Worm (Caenorhabditis elegans) whole organism, L1 larva: ENCODE results near the gene oig-8.

Source experiments
- alr-1 ChIP-seq: fragments of 200-800 bp; sonication (Bioruptor generic); optimal IDR thresholded peaks from 2 replicates; lab custom pipeline; 2018; ENCODE audit warnings: borderline replicate concordance, mild to moderate bottlenecking, missing genetic modification characterization, missing compliant biosample characterization
- aly-2 ChIP-seq: fragments of 150-350 bp; optimal IDR thresholded peaks from 2 replicates; lab custom pipeline; 2014; ENCODE audit warnings: missing biosample characterization, missing genetic modification characterization
- ces-1 ChIP-seq: fragments of 150-350 bp; optimal IDR thresholded peaks from 2 replicates; lab custom pipeline; 2014; ENCODE audit warnings: missing biosample characterization, missing genetic modification reagents, missing genetic modification characterization
- elt-2 ChIP-seq: sonication (generic microtip); optimal IDR thresholded peaks from 2 replicates; lab custom pipeline; 2016; ENCODE audit warnings: missing genetic modification characterization, mild to moderate bottlenecking, inconsistent platforms, missing compliant biosample characterization, missing genetic modification reagents
- hpl-2 ChIP-seq: fragments of 150-350 bp; optimal IDR thresholded peaks from 2 replicates; lab custom pipeline; 2014; ENCODE audit warnings: missing biosample characterization, missing genetic modification reagents, missing genetic modification characterization
- lin-39 ChIP-seq: fragments of 150-350 bp; optimal IDR thresholded peaks from 2 replicates; lab custom pipeline; 2014; ENCODE audit warnings: missing biosample characterization, missing genetic modification reagents, missing genetic modification characterization
- lir-3 ChIP-seq: sonication (generic microtip); optimal IDR thresholded peaks from 2 replicates; lab custom pipeline; 2016; ENCODE audit warnings: mild to moderate bottlenecking, missing genetic modification characterization, moderate library complexity, missing compliant biosample characterization; ENCODE audit not compliant: poor library complexity
- mdl-1 ChIP-seq, 2 experiments: fragments of 150-350 bp; optimal IDR thresholded peaks; 2 replicates each; lab custom pipeline; 2014 to 2017; ENCODE audit warnings: missing biosample characterization in 2 of 2, missing genetic modification characterization in 2 of 2, inconsistent platforms in 1 of 2
- nhr-237 ChIP-seq: fragments of 150-350 bp; optimal IDR thresholded peaks from 2 replicates; lab custom pipeline; 2014; ENCODE audit warnings: missing biosample characterization, missing genetic modification characterization
- nhr-28 ChIP-seq: fragments of 150-350 bp; optimal IDR thresholded peaks from 2 replicates; lab custom pipeline; 2014; ENCODE audit warnings: missing biosample characterization, missing genetic modification characterization
- rnt-1 ChIP-seq: sonication (generic microtip); optimal IDR thresholded peaks from 2 replicates; lab custom pipeline; 2016; ENCODE audit warnings: mild to moderate bottlenecking, missing genetic modification characterization, moderate library complexity, missing compliant biosample characterization
- swsn-7 ChIP-seq: sonication (generic microtip); optimal IDR thresholded peaks from 2 replicates; lab custom pipeline; 2016; ENCODE audit warnings: missing genetic modification characterization, missing compliant biosample characterization
- vab-15 ChIP-seq: sonication (generic microtip); optimal IDR thresholded peaks from 2 replicates; lab custom pipeline; 2017; ENCODE audit warnings: missing genotype, mild to moderate bottlenecking, missing genetic modification characterization, missing compliant biosample characterization
- ztf-4 ChIP-seq: fragments of 150-350 bp; optimal IDR thresholded peaks from 2 replicates; lab custom pipeline; 2014; ENCODE audit warnings: missing biosample characterization, missing genetic modification characterization

- TF ChIP-seq ztf-4 = no peak
- no peak for TF ChIP-seq elt-2 (tag; lab: Kevin White, UChicago)
- no peak for TF ChIP-seq aly-2 (tag; lab: Kevin White, UChicago)
- TF ChIP-seq nhr-28 (tag; lab: Kevin White, UChicago) = no peak
- no peak for TF ChIP-seq lin-39
- no peak for TF ChIP-seq mdl-1 (tag; optimal IDR thresholded peaks at IDR 0.05; lab: Kevin White, UChicago)
- no peak for TF ChIP-seq hpl-2 (GFP tag; lab: Kevin White, UChicago)
- no peak for TF ChIP-seq swsn-7 (tag; lab: Kevin White, UChicago)
- no peak for TF ChIP-seq vab-15
- no peak for TF ChIP-seq ces-1
- no peak for TF ChIP-seq nhr-237
- TF ChIP-seq alr-1 (tag; lab: Kevin White, UChicago) = no peak
- TF ChIP-seq rnt-1 (tag; lab: Kevin White, UChicago) = no peak
- TF ChIP-seq lir-3 (tag; lab: Kevin White, UChicago) = no peak
Observed at ce11 chrII:6679724-6680123, 30.8 kb upstream of the oig-8 start, which contains the start of gene ift-74.
